Fruit fly (Drosophila melanogaster) whole organism, embryonic: ENCODE results near the gene upSET.

ENCODE experiments used
- Atf-2 ChIP-seq: fragments of 200-800 bp; sonication (Bioruptor generic); optimal IDR thresholded peaks from 2 replicates; lab custom pipeline; 2016; ENCODE audit warnings: missing biosample characterization, missing genetic modification characterization
- Bdp1 ChIP-seq: fragments of 200-800 bp; sonication (Bioruptor generic); optimal IDR thresholded peaks from 3 replicates; lab custom pipeline; 2016; ENCODE audit warnings: missing biosample characterization, missing genetic modification characterization
- C15 ChIP-seq: fragments of 200-800 bp; sonication (Bioruptor generic); IDR thresholded peaks from 3 replicates; pipeline ENCODE4 v1.3.6; 2022; ENCODE audit warnings: missing biosample characterization, missing genetic modification characterization
- CG10147 ChIP-seq: fragments of 200-800 bp; sonication (Bioruptor generic); optimal IDR thresholded peaks from 2 replicates; lab custom pipeline; 2019; ENCODE audit warnings: missing biosample characterization, mild to moderate bottlenecking, missing genetic modification characterization, moderate library complexity
- CG10267 ChIP-seq: fragments of 200-800 bp; sonication (Bioruptor generic); optimal IDR thresholded peaks from 2 replicates; lab custom pipeline; 2018; ENCODE audit warnings: missing biosample characterization, mild to moderate bottlenecking, missing genetic modification characterization, moderate library complexity
- CG10543 ChIP-seq: fragments of 200-800 bp; sonication (Bioruptor generic); optimal IDR thresholded peaks from 3 replicates; lab custom pipeline; 2017; ENCODE audit warnings: missing biosample characterization, mild to moderate bottlenecking, missing genetic modification characterization, moderate library complexity
- CG10979 ChIP-seq: fragments of 200-800 bp; sonication (Bioruptor generic); optimal IDR thresholded peaks from 2 replicates; lab custom pipeline; 2018; ENCODE audit warnings: missing biosample characterization, mild to moderate bottlenecking, missing genetic modification characterization, moderate library complexity
- CG11398 ChIP-seq: fragments of 200-800 bp; sonication (Bioruptor generic); optimal IDR thresholded peaks from 2 replicates; lab custom pipeline; 2016; ENCODE audit warnings: missing biosample characterization, missing genetic modification characterization
- CG13296 ChIP-seq: fragments of 200-800 bp; sonication (Bioruptor generic); optimal IDR thresholded peaks from 3 replicates; lab custom pipeline; 2018; ENCODE audit warnings: missing biosample characterization, mild to moderate bottlenecking, missing genetic modification characterization
- CG13894 ChIP-seq: fragments of 200-800 bp; sonication (Bioruptor generic); optimal IDR thresholded peaks from 3 replicates; lab custom pipeline; 2018; ENCODE audit warnings: missing biosample characterization, mild to moderate bottlenecking, missing genetic modification characterization, moderate library complexity
- CG14710 ChIP-seq: fragments of 200-800 bp; sonication (Bioruptor generic); optimal IDR thresholded peaks from 3 replicates; lab custom pipeline; 2019; ENCODE audit warnings: missing biosample characterization, mild to moderate bottlenecking, missing genetic modification characterization, moderate library complexity
- CG17361 ChIP-seq: fragments of 200-800 bp; sonication (Bioruptor generic); IDR thresholded peaks from 3 replicates; pipeline ENCODE4 v1.3.6; 2022; ENCODE audit warnings: missing biosample characterization, missing genetic modification characterization
- CG1832 ChIP-seq: fragments of 200-800 bp; sonication (Bioruptor generic); optimal IDR thresholded peaks from 2 replicates; lab custom pipeline; 2017; ENCODE audit warnings: missing biosample characterization, mild to moderate bottlenecking, missing genetic modification characterization, inconsistent platforms
- CG2116 ChIP-seq: fragments of 200-800 bp; sonication (Bioruptor generic); optimal IDR thresholded peaks from 3 replicates; lab custom pipeline; 2018; ENCODE audit warnings: missing biosample characterization, mild to moderate bottlenecking, missing genetic modification characterization
- CG3065 ChIP-seq: fragments of 200-800 bp; sonication (Bioruptor generic); optimal IDR thresholded peaks from 2 replicates; lab custom pipeline; 2016; ENCODE audit warnings: missing biosample characterization, missing genetic modification characterization
- CG3726 ChIP-seq: fragments of 200-800 bp; sonication (Bioruptor generic); IDR thresholded peaks from 3 replicates; pipeline ENCODE4, ENCODE4 v1.3.6; 2022; ENCODE audit warnings: missing biosample characterization, missing genetic modification characterization
- CG4360 ChIP-seq: fragments of 200-800 bp; sonication (Bioruptor generic); IDR thresholded peaks from 2 replicates; pipeline ENCODE4 v1.3.6; 2022; ENCODE audit warnings: missing biosample characterization, missing genetic modification characterization
- CG5180 ChIP-seq: fragments of 200-800 bp; sonication (Bioruptor generic); optimal IDR thresholded peaks from 3 replicates; lab custom pipeline; 2017; ENCODE audit warnings: missing biosample characterization, missing genetic modification characterization, mild to moderate bottlenecking, moderate library complexity, missing genetic modification reagents
- CG5953 ChIP-seq: fragments of 200-800 bp; sonication (Bioruptor generic); IDR thresholded peaks from 2 replicates; pipeline ENCODE4 v1.3.6; 2022; ENCODE audit warnings: missing biosample characterization, missing genetic modification characterization
- CG6654 ChIP-seq: fragments of 200-800 bp; sonication (Bioruptor generic); optimal IDR thresholded peaks from 2 replicates; lab custom pipeline; 2017; ENCODE audit warnings: missing biosample characterization, mild to moderate bottlenecking, missing genetic modification characterization
- CG6791 ChIP-seq: fragments of 200-800 bp; sonication (Bioruptor generic); IDR thresholded peaks from 3 replicates; pipeline ENCODE4 v1.3.6; 2022; ENCODE audit warnings: missing biosample characterization, missing genetic modification characterization; ENCODE audit not compliant: partially characterized antibody
- CG7987 ChIP-seq: fragments of 200-800 bp; sonication (Bioruptor generic); optimal IDR thresholded peaks from 2 replicates; lab custom pipeline; 2018; ENCODE audit warnings: missing biosample characterization, mild to moderate bottlenecking, missing genetic modification characterization, moderate library complexity
- CG9876 ChIP-seq: fragments of 200-800 bp; sonication (Bioruptor generic); optimal IDR thresholded peaks from 2 replicates; lab custom pipeline; 2016; ENCODE audit warnings: missing biosample characterization, missing genetic modification characterization
- Dbx ChIP-seq: fragments of 200-800 bp; sonication (Bioruptor generic); IDR thresholded peaks from 3 replicates; pipeline ENCODE4 v1.3.6; 2022; ENCODE audit warnings: missing biosample characterization, missing genetic modification characterization
- Dll ChIP-seq: fragments of 200-800 bp; sonication (Bioruptor generic); IDR thresholded peaks from 4 replicates; pipeline ENCODE4 v1.3.6; 2022; ENCODE audit warnings: missing biosample characterization, missing genetic modification characterization; ENCODE audit not compliant: partially characterized antibody
- Fer1 ChIP-seq: fragments of 200-800 bp; sonication (Bioruptor generic); optimal IDR thresholded peaks from 2 replicates; lab custom pipeline; 2017; ENCODE audit warnings: missing biosample characterization, mild to moderate bottlenecking, missing genetic modification characterization
- Fer3 ChIP-seq: fragments of 200-800 bp; sonication (Bioruptor generic); optimal IDR thresholded peaks from 2 replicates; lab custom pipeline; 2018; ENCODE audit warnings: missing biosample characterization, mild to moderate bottlenecking, missing genetic modification characterization, moderate library complexity
- Hr78 ChIP-seq, 2 experiments: fragments of 200-800 bp in 1 of 2; fragments of >200 bp in 1 of 2; sonication (Bioruptor generic) in 1 of 2; optimal IDR thresholded peaks; 2 replicates each; lab custom pipeline; 2017 to 2019; ENCODE audit warnings: missing biosample characterization in 2 of 2, missing genetic modification characterization in 2 of 2, mild to moderate bottlenecking in 1 of 2, moderate library complexity in 1 of 2
- Max ChIP-seq: fragments of 200-800 bp; sonication (Bioruptor generic); optimal IDR thresholded peaks from 2 replicates; lab custom pipeline; 2016; ENCODE audit warnings: missing biosample characterization, mild to moderate bottlenecking, missing genetic modification characterization
- NC2α ChIP-seq: fragments of 200-800 bp; sonication (Bioruptor generic); optimal IDR thresholded peaks from 2 replicates; lab custom pipeline; 2016; ENCODE audit warnings: missing biosample characterization, missing genetic modification characterization
- Six4 ChIP-seq: fragments of 200-800 bp; sonication (Bioruptor generic); optimal IDR thresholded peaks from 2 replicates; lab custom pipeline; 2016; ENCODE audit warnings: missing biosample characterization, missing genetic modification characterization
- ac ChIP-seq: fragments of 200-800 bp; sonication (Bioruptor generic); optimal IDR thresholded peaks from 3 replicates; lab custom pipeline; 2017; ENCODE audit warnings: missing biosample characterization, mild to moderate bottlenecking, missing genetic modification characterization
- bcd ChIP-seq: fragments of 200-800 bp; sonication (Bioruptor generic); optimal IDR thresholded peaks from 2 replicates; lab custom pipeline; 2017; ENCODE audit warnings: missing biosample characterization, mild to moderate bottlenecking, missing genetic modification characterization
- dimm ChIP-seq: fragments of 200-800 bp; sonication (Bioruptor generic); IDR thresholded peaks from 2 replicates; pipeline ENCODE4 v1.3.6; 2022; ENCODE audit warnings: missing biosample characterization, missing genetic modification characterization
- dmrt11E ChIP-seq: fragments of 200-800 bp; sonication (Bioruptor generic); optimal IDR thresholded peaks from 3 replicates; lab custom pipeline; 2018; ENCODE audit warnings: missing biosample characterization, mild to moderate bottlenecking, missing genetic modification characterization, moderate library complexity
- fd64A ChIP-seq: fragments of 200-800 bp; sonication (Bioruptor generic); optimal IDR thresholded peaks from 3 replicates; lab custom pipeline; 2018; ENCODE audit warnings: missing biosample characterization, mild to moderate bottlenecking, missing genetic modification characterization
- hkb ChIP-seq, 2 experiments: fragments of 200-800 bp in 1 of 2; fragments of >200 bp in 1 of 2; sonication (Bioruptor generic) in 1 of 2; IDR thresholded peaks in 1 of 2; optimal IDR thresholded peaks in 1 of 2; 2 replicates each; pipeline versions ENCODE4 v1.3.6 to Lab custom; 2017 to 2022; ENCODE audit warnings: missing biosample characterization in 1 of 2, missing genetic modification characterization in 1 of 2
- inv ChIP-seq: fragments of 200-800 bp; sonication (Bioruptor generic); IDR thresholded peaks from 2 replicates; pipeline ENCODE4 v1.3.6; 2022; ENCODE audit warnings: missing biosample characterization, missing genetic modification characterization; ENCODE audit not compliant: partially characterized antibody
- jigr1 ChIP-seq: fragments of 200-800 bp; sonication (Bioruptor generic); IDR thresholded peaks from 3 replicates; pipeline ENCODE4 v1.3.6; 2022; ENCODE audit warnings: missing biosample characterization, missing genetic modification characterization
- lbe ChIP-seq: fragments of 200-800 bp; sonication (Bioruptor generic); optimal IDR thresholded peaks from 2 replicates; lab custom pipeline; 2016; ENCODE audit warnings: missing biosample characterization, mild to moderate bottlenecking, missing genetic modification characterization
- lov ChIP-seq, 2 experiments: fragments of 200-800 bp in 1 of 2; fragments of >200 bp in 1 of 2; sonication (Bioruptor generic) in 1 of 2; IDR thresholded peaks in 1 of 2; optimal IDR thresholded peaks in 1 of 2; 2 replicates in 1 of 2; 3 replicates in 1 of 2; pipeline versions ENCODE4 v1.3.6 to Lab custom; 2017 to 2022; ENCODE audit warnings: missing biosample characterization in 1 of 2, missing genetic modification characterization in 1 of 2
- maf-S ChIP-seq: fragments of 200-800 bp; sonication (Bioruptor generic); optimal IDR thresholded peaks from 2 replicates; lab custom pipeline; 2016; ENCODE audit warnings: missing biosample characterization, missing genetic modification characterization
- oc ChIP-seq: fragments of 200-800 bp; sonication (Bioruptor generic); optimal IDR thresholded peaks from 2 replicates; lab custom pipeline; 2018; ENCODE audit warnings: missing biosample characterization, mild to moderate bottlenecking, missing genetic modification characterization, moderate library complexity
- peb ChIP-seq: fragments of 200-800 bp; sonication (Bioruptor generic); IDR thresholded peaks from 2 replicates; pipeline ENCODE4 v1.3.6; 2022; ENCODE audit warnings: missing biosample characterization, missing genetic modification characterization
- sob ChIP-seq: fragments of 200-800 bp; sonication (Bioruptor generic); IDR thresholded peaks from 2 replicates; pipeline ENCODE4 v1.3.6; 2022; ENCODE audit warnings: missing biosample characterization, missing genetic modification characterization
- vvl ChIP-seq: fragments of 200-800 bp; sonication (Bioruptor generic); IDR thresholded peaks from 2 replicates; pipeline ENCODE4 v1.3.6; 2022; ENCODE audit warnings: missing biosample characterization, missing genetic modification characterization
- wek ChIP-seq: fragments of 200-800 bp; sonication (Bioruptor generic); optimal IDR thresholded peaks from 3 replicates; lab custom pipeline; 2018; ENCODE audit warnings: missing biosample characterization, mild to moderate bottlenecking, missing genetic modification characterization, moderate library complexity

upSET gene

DNA sequence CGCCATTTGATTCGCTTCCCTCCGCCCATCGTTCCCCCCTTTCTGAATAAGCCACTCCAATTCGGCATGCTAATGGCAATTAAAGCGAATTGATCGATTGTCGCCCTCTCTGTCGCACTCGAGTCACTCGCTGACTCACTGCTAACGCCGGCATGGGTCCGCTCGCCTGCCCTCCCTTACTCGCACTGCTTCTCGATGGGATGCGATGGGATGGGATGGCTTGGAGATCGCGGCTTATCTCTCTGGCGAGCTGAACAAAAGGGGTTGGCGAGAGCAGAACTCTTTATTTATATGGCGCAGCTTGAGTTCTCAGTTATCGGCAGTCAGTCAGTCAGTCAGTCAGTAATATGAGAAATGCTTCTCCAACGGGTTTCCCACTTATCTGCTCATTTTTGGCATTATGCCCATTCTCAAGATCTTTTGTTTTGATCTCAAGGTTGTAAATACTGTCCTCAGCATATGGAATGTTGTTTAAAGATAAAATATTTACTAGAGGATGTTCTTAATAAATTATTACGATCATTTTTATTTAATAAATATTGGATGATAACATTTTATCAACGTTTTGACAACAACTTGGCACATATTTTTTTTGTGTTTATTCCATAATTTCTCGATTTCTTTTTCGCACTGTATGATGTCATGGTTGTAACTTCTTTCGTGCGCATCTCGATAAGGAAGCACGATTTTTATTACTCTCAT, 54.0 kb downstream of the upSET start (continued):
- no peak for TF ChIP-seq lov (optimal IDR thresholded peaks at IDR 0.05; lab: Kevin White, UChicago)
- TF ChIP-seq lov (GFP tag; IDR thresholded peaks at IDR 0.05; lab: Robert Waterston, UW), result no peak
- peak; percentile 68 for TF ChIP-seq oc (tag; lab: Kevin White, UChicago)
- TF ChIP-seq CG10979, result no peak
- TF ChIP-seq CG11398 (GFP tag; lab: Kevin White, UChicago), result no peak
- 0 out of 3 replicates have a peak, but pooled peaks have one; percentile 28 for TF ChIP-seq CG6791 (GFP tag; lab: Robert Waterston, UW)
- no peak for TF ChIP-seq CG17361
- TF ChIP-seq CG10543, result peak; percentile 80
- TF ChIP-seq NC2α (GFP tag; lab: Kevin White, UChicago), result no peak
- no peak for TF ChIP-seq CG10267 (tag; lab: Kevin White, UChicago)
- no peak for TF ChIP-seq CG3726
- no peak for TF ChIP-seq sob
- no peak for TF ChIP-seq hkb (optimal IDR thresholded peaks at IDR 0.05; lab: Kevin White, UChicago)
- no peak for TF ChIP-seq hkb (GFP tag; IDR thresholded peaks at IDR 0.05; lab: Robert Waterston, UW)
- no peak for TF ChIP-seq CG5180 (GFP tag; lab: Kevin White, UChicago)
- TF ChIP-seq Dbx, result 0 out of 3 replicates have a peak, but pooled peaks have one; percentile 6
- 0 out of 2 replicates have a peak, but pooled peaks have one; percentile 23 for TF ChIP-seq CG5953 (GFP tag; lab: Robert Waterston, UW)
- TF ChIP-seq Max (GFP tag; lab: Kevin White, UChicago), result no peak
- TF ChIP-seq vvl, result peak; percentile 62
- TF ChIP-seq inv (GFP tag; lab: Robert Waterston, UW), result no peak
- TF ChIP-seq jigr1 (GFP tag; lab: Robert Waterston, UW), result no peak
- TF ChIP-seq CG6654, result no peak
- no peak for TF ChIP-seq C15 (GFP tag; lab: Robert Waterston, UW)
- TF ChIP-seq maf-S (GFP tag; lab: Kevin White, UChicago), result no peak
- TF ChIP-seq CG7987 (GFP tag; lab: Kevin White, UChicago), result peak; percentile 57
- TF ChIP-seq Fer1 (GFP tag; lab: Kevin White, UChicago), result no peak
- no peak for TF ChIP-seq Atf-2 (GFP tag; lab: Kevin White, UChicago)
- no peak for TF ChIP-seq Hr78 (GFP tag; optimal IDR thresholded peaks at IDR 0.05; lab: Kevin White, UChicago)
- no peak for TF ChIP-seq peb (GFP tag; lab: Robert Waterston, UW)
- TF ChIP-seq CG9876 (GFP tag; lab: Kevin White, UChicago), result no peak
- no peak for TF ChIP-seq CG10147 (GFP tag; lab: Kevin White, UChicago)
- TF ChIP-seq CG2116 (GFP tag; lab: Kevin White, UChicago), result no peak
- peak; percentile 85 for TF ChIP-seq CG1832
- no peak for TF ChIP-seq dmrt11E (tag; lab: Kevin White, UChicago)
- TF ChIP-seq fd64A (GFP tag; lab: Kevin White, UChicago), result no peak
- no peak for TF ChIP-seq bcd
- no peak for TF ChIP-seq Six4 (GFP tag; lab: Kevin White, UChicago)
- TF ChIP-seq CG13296 (GFP tag; lab: Kevin White, UChicago), result no peak
- no peak for TF ChIP-seq CG14710 (tag; lab: Kevin White, UChicago)
- no peak for TF ChIP-seq CG4360 (GFP tag; lab: Robert Waterston, UW)
- TF ChIP-seq Bdp1 (GFP tag; lab: Kevin White, UChicago), result no peak
- peak; percentile 64 for TF ChIP-seq CG13894 (tag; lab: Kevin White, UChicago)
- no peak for TF ChIP-seq CG3065 (GFP tag; lab: Kevin White, UChicago)
- peak; percentile 19; the same call in 1 of the 4 replicates for TF ChIP-seq Dll (GFP tag; lab: Robert Waterston, UW)
- peak; percentile 2 for TF ChIP-seq lbe (GFP tag; lab: Kevin White, UChicago)
- TF ChIP-seq dimm (GFP tag; lab: Robert Waterston, UW), result no peak
- TF ChIP-seq wek, result no peak
- no peak for TF ChIP-seq Fer3 (tag; lab: Kevin White, UChicago)
- TF ChIP-seq ac (GFP tag; lab: Kevin White, UChicago), result no peak
- TF ChIP-seq, all 482 proteins: peak for 44
